Worm (Caenorhabditis elegans): Measurements from ENCODE around the gene Y55D5A.4.

ce11 chrIII:2947251-2947650 is 42.6 kb downstream of the Y55D5A.4 start:
- TF ChIP-seq aha-1 (tag; optimal IDR thresholded peaks at IDR 0.05) (no peak), skn-1 (tag; optimal IDR thresholded peaks at IDR 0.05) (no peak), ceh-63 (GFP tag; optimal IDR thresholded peaks at IDR 0.05) (no peak), lsy-2 (tag; optimal IDR thresholded peaks at IDR 0.05) (peak; percentile 25 to 30), nhr-76 (tag; optimal IDR thresholded peaks at IDR 0.05) (no peak), hlh-4 (tag; optimal IDR thresholded peaks at IDR 0.05) (no peak), unc-62 (GFP tag; optimal IDR thresholded peaks at IDR 0.05) (no peak)

All from whole organism, L1 larva.